Worm (Caenorhabditis elegans): ENCODE results near the gene ins-34.
A peak's percentile ranks its signal among the peaks of the same experiment; 100 is the strongest.

ce11 chrIV:14091242-14091641 is 15.1 kb upstream of the ins-34 start, which contains the start of gene noah-2:
- TF ChIP-seq nhr-237 (tag; optimal IDR thresholded peaks at IDR 0.05) (no peak), unc-39 (tag; optimal IDR thresholded peaks at IDR 0.05) (no peak), ztf-11 (tag; optimal IDR thresholded peaks at IDR 0.05) (no peak), snpc-4 (tag; optimal IDR thresholded peaks at IDR 0.05) (no peak), eor-1 (tag; optimal IDR thresholded peaks at IDR 0.05) (no peak), nhr-77 (tag; optimal IDR thresholded peaks at IDR 0.05) (no peak), ama-1 (optimal IDR thresholded peaks at IDR 0.05) (peak; percentile 15), nhr-11 (tag; optimal IDR thresholded peaks at IDR 0.05) (no peak), egl-27 (tag; optimal IDR thresholded peaks at IDR 0.05) (no peak), unc-62 (GFP tag; optimal IDR thresholded peaks at IDR 0.05) (no peak), nhr-67 (tag; optimal IDR thresholded peaks at IDR 0.05) (no peak), ceh-9 (tag; optimal IDR thresholded peaks at IDR 0.05) (no peak), nhr-12 (tag; optimal IDR thresholded peaks at IDR 0.05) (no peak), skn-1 (tag; optimal IDR thresholded peaks at IDR 0.05) (no peak)

Measured in whole organism, L3 larva.